Worm (Caenorhabditis elegans): Measurements from ENCODE around the gene str-43.
A peak's percentile ranks its signal among the peaks of the same experiment; 100 is the strongest.

The str-43 gene

DNA sequence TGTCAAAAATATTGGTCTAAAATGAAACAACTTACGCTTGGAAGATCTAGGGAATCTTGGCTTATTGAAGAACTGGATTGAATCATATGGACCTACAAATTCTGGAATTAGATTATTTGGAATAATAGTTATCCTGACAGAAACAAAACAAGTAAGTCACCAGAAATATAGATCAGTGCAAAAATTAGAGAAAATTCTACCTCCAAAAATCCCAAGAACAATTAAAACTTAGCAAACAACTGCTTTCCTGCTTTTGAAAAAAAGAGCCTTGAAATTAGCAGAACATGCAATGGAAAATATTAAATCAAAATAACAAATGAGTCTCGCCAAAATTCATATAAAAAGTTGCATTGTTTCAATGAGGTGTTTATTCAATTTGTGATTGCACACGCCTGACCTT lies 21.2 kb upstream of the str-43 start, which contains the start of gene nhr-60:
Gene nhr-60, minus strand, starts transcription at position 101 of the 400 bp plus-strand sequence.
- no peak for TF ChIP-seq ceh-45 (GFP tag; IDR thresholded peaks at IDR 0.05)
- no peak for TF ChIP-seq sdc-2 (tag; optimal IDR thresholded peaks at IDR 0.05)
- TF ChIP-seq unc-42 (tag; optimal IDR thresholded peaks at IDR 0.05): no peak
- no peak for TF ChIP-seq fkh-10 (GFP tag; optimal IDR thresholded peaks at IDR 0.05)
- TF ChIP-seq ceh-9 (tag; optimal IDR thresholded peaks at IDR 0.05): no peak
- TF ChIP-seq hlh-30 (tag; optimal IDR thresholded peaks at IDR 0.05; ENCODE audit: insufficient read depth): no peak
- no peak for TF ChIP-seq ama-1 (optimal IDR thresholded peaks at IDR 0.05)
- TF ChIP-seq K02D7.2 (tag; optimal IDR thresholded peaks at IDR 0.05): no peak
- no peak for TF ChIP-seq tbx-2 (tag; optimal IDR thresholded peaks at IDR 0.05)
- no peak for TF ChIP-seq hlh-13 (GFP tag; optimal IDR thresholded peaks at IDR 0.05)
- TF ChIP-seq ahr-1 (tag; optimal IDR thresholded peaks at IDR 0.05): no peak
- TF ChIP-seq hlh-6 (tag; optimal IDR thresholded peaks at IDR 0.05): no peak
- TF ChIP-seq eyg-1 (tag; optimal IDR thresholded peaks at IDR 0.05): no peak
- TF ChIP-seq ref-2 (tag; optimal IDR thresholded peaks at IDR 0.05): no peak
- no peak for TF ChIP-seq F13H6.1 (tag; optimal IDR thresholded peaks at IDR 0.05)
- TF ChIP-seq Y22D7AL.16 (tag; optimal IDR thresholded peaks at IDR 0.05): no peak
- no peak for TF ChIP-seq nhr-232 (tag; optimal IDR thresholded peaks at IDR 0.05)
- no peak for TF ChIP-seq unc-3 (GFP tag; conservative IDR thresholded peaks at IDR 0.05)
- TF ChIP-seq unc-3 (tag; optimal IDR thresholded peaks at IDR 0.05): no peak
- TF ChIP-seq odd-2 (tag; optimal IDR thresholded peaks at IDR 0.05): no peak

DNA sequence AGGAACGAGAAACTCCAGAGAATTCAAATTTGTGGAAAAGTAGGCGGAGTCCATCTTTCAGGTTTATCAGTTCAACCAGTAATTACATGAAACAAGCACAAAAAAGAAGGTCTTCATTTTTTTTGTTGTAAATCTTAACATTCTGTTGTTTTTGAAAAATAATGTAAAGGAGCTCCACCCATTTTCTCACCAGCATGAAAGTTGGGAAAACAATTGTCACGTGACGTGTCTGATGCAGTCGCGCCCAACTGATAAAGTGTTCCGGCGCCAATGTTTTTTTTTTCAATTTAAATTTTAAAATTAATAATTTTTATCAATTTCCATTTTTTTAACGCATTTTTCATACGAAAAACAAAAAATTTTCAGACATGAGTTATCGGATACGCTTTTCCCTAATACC lies 17.1 kb upstream of the str-43 start, which contains the start of gene F57A10.4:
Gene F57A10.4, plus strand, starts transcription at position 367 of the 400 bp plus-strand sequence.
- TF ChIP-seq F13H6.1 (tag; optimal IDR thresholded peaks at IDR 0.05) (no peak), hlh-30 (tag; optimal IDR thresholded peaks at IDR 0.05; ENCODE audit: insufficient read depth) (no peak), tbx-2 (tag; optimal IDR thresholded peaks at IDR 0.05) (no peak), unc-86 (tag; optimal IDR thresholded peaks at IDR 0.05) (no peak), dmd-4 (tag; optimal IDR thresholded peaks at IDR 0.05; ENCODE audit: borderline replicate concordance) (no peak), unc-42 (tag; optimal IDR thresholded peaks at IDR 0.05) (no peak), che-1 (tag; optimal IDR thresholded peaks at IDR 0.05) (no peak)

DNA sequence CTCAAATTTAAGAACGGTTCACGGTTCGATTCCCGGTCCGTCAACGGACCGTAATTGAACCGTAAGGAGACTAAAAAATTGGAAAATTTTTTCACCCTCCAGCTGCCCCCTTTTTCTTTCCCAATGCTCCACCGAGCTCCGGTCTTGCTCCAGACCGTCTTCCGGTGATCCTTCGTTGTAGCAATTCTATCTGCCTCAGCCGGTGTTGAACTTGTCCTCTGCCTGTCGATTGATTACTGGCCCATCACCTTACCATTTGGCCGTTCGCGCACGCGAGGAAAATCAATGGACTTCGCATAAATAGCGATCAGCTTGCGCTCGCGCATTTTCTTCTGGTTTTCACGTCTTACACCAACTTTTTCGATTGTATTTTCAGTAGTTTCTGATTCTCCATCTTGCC lies 15.4 kb upstream of the str-43 start:
- TF ChIP-seq ceh-45 (GFP tag; IDR thresholded peaks at IDR 0.05): 0 out of 2 replicates have a peak, but pooled peaks have one; percentile 37

DNA sequence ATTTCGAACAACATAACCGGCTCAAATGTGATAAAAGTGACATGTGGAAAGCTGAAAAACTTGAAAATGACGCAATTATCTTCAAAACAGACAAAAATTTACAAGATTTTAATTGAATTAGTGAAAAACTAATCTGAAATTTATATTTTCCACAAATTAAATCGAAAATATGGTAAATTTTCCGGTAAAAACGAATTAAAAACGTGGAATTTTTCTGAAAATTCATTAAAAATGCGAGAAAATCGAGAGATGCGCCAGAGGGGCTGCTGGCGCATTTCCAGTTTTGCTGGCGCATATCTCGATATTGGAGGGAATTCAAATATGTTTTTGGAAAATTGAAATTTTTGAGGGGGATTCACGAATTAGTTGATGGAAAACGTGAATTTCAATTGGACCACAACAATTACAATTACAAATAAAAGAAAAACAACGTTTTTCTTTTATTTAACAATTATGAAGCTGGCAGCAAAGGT lies 14.2 kb upstream of the str-43 start, which contains the start of the genes haf-3 and F57A10.2:
Gene haf-3, minus strand, starts transcription at position 51 of the 473 bp plus-strand sequence.
Gene F57A10.2, plus strand, starts transcription at position 454 of the 473 bp plus-strand sequence.
- TF ChIP-seq ztf-16 (tag; optimal IDR thresholded peaks at IDR 0.05) (peak; percentile 10), hlh-30 (tag; optimal IDR thresholded peaks at IDR 0.05; ENCODE audit: insufficient read depth) (peak; percentile 7), ceh-22 (tag; optimal IDR thresholded peaks at IDR 0.05) (no peak), tbx-2 (tag; optimal IDR thresholded peaks at IDR 0.05) (no peak), elt-4 (tag; optimal IDR thresholded peaks at IDR 0.05) (no peak), ceh-18 (tag; optimal IDR thresholded peaks at IDR 0.05) (peak; percentile 32), ahr-1 (tag; optimal IDR thresholded peaks at IDR 0.05) (no peak), unc-55 (GFP tag; optimal IDR thresholded peaks at IDR 0.05) (peak; percentile 39), ceh-30 (tag; optimal IDR thresholded peaks at IDR 0.05) (peak; percentile 84), mec-3 (tag; optimal IDR thresholded peaks at IDR 0.05; ENCODE audit: borderline replicate concordance) (no peak), ama-1 (optimal IDR thresholded peaks at IDR 0.05) (no peak), lin-11 (tag; optimal IDR thresholded peaks at IDR 0.05) (peak; percentile 10), ceh-34 (tag; optimal IDR thresholded peaks at IDR 0.05) (peak; percentile 4), gmeb-2 (tag; optimal IDR thresholded peaks at IDR 0.05) (peak; percentile 8), ceh-9 (tag; optimal IDR thresholded peaks at IDR 0.05) (no peak), ttx-3 (tag; optimal IDR thresholded peaks at IDR 0.05) (peak; percentile 2), T23F11.4 (GFP tag; optimal IDR thresholded peaks at IDR 0.05) (no peak), K09A11.1 (tag; optimal IDR thresholded peaks at IDR 0.05; ENCODE audit: insufficient read depth) (no peak), pat-9 (tag; optimal IDR thresholded peaks at IDR 0.05) (peak; percentile 14), Y22D7AL.16 (tag; optimal IDR thresholded peaks at IDR 0.05) (no peak), elt-2 (tag; optimal IDR thresholded peaks at IDR 0.05) (peak; percentile 54), nfya-1 (tag; optimal IDR thresholded peaks at IDR 0.05) (peak; percentile 77), fkh-6 (tag; optimal IDR thresholded peaks at IDR 0.05) (no peak), unc-86 (tag; optimal IDR thresholded peaks at IDR 0.05) (peak; percentile 46), dmd-4 (tag; optimal IDR thresholded peaks at IDR 0.05; ENCODE audit: borderline replicate concordance) (no peak), ceh-14 (tag; optimal IDR thresholded peaks at IDR 0.05) (no peak), pros-1 (tag; optimal IDR thresholded peaks at IDR 0.05) (no peak), fax-1 (tag; optimal IDR thresholded peaks at IDR 0.05) (no peak), hlh-8 (tag; optimal IDR thresholded peaks at IDR 0.05) (no peak), unc-42 (tag; optimal IDR thresholded peaks at IDR 0.05) (peak; percentile 76), dve-1 (tag; optimal IDR thresholded peaks at IDR 0.05) (peak; percentile 52), ref-2 (tag; optimal IDR thresholded peaks at IDR 0.05) (no peak)

Measured in whole organism, late embryonic.